Worm (Caenorhabditis elegans) whole organism, L2 larva: ENCODE data around the gene F55H2.5.

ENCODE experiments used
- C34F6.9 ChIP-seq: fragments of 150-350 bp; optimal IDR thresholded peaks from 2 replicates; lab custom pipeline; 2014; ENCODE audit warnings: missing biosample characterization, missing genetic modification characterization
- F13H6.1 ChIP-seq: sonication (generic microtip); optimal IDR thresholded peaks from 2 replicates; lab custom pipeline; 2016; ENCODE audit warnings: missing genetic modification characterization, missing compliant biosample characterization
- Y55F3AM.14 ChIP-seq: fragments of 200-800 bp; sonication (Bioruptor generic); optimal IDR thresholded peaks from 2 replicates; lab custom pipeline; 2018; ENCODE audit warnings: mild to moderate bottlenecking, missing genetic modification characterization, missing compliant biosample characterization
- ZK546.5 ChIP-seq: sonication (generic microtip); optimal IDR thresholded peaks from 2 replicates; lab custom pipeline; 2017; ENCODE audit warnings: missing biosample characterization, missing genetic modification characterization
- ama-1 ChIP-seq: fragments of 150-350 bp; optimal IDR thresholded peaks from 2 replicates; lab custom pipeline; 2018; ENCODE audit warnings: inconsistent platforms
- blmp-1 ChIP-seq: sonication (generic microtip); optimal IDR thresholded peaks from 2 replicates; lab custom pipeline; 2017; ENCODE audit warnings: missing genetic modification characterization, mild to moderate bottlenecking, missing compliant biosample characterization, antibody characterized with exemption, moderate library complexity; ENCODE audit not compliant: insufficient read depth
- ceh-16 ChIP-seq: fragments of 150-350 bp; optimal IDR thresholded peaks from 2 replicates; lab custom pipeline; 2014; ENCODE audit warnings: missing biosample characterization, missing genetic modification characterization
- crh-2 ChIP-seq: sonication (generic microtip); optimal IDR thresholded peaks from 2 replicates; lab custom pipeline; 2017; ENCODE audit warnings: missing biosample characterization, missing genetic modification characterization
- egl-27 ChIP-seq: sonication (generic microtip); optimal IDR thresholded peaks from 3 replicates; lab custom pipeline; 2017; ENCODE audit warnings: missing biosample characterization, missing genetic modification reagents, missing genetic modification characterization
- elt-1 ChIP-seq: fragments of 150-350 bp; optimal IDR thresholded peaks from 2 replicates; lab custom pipeline; 2014; ENCODE audit warnings: missing biosample characterization, missing genetic modification characterization
- elt-3 ChIP-seq: sonication (generic microtip); optimal IDR thresholded peaks from 2 replicates; lab custom pipeline; 2017; ENCODE audit warnings: missing biosample characterization, missing genetic modification characterization
- fos-1 ChIP-seq: fragments of 150-350 bp; optimal IDR thresholded peaks from 2 replicates; lab custom pipeline; 2014; ENCODE audit warnings: missing biosample characterization, missing genetic modification characterization
- gmeb-1 ChIP-seq: fragments of 150-350 bp; optimal IDR thresholded peaks from 2 replicates; lab custom pipeline; 2014; ENCODE audit warnings: missing biosample characterization, missing genetic modification characterization
- lin-11 ChIP-seq: fragments of 150-350 bp; sonication (generic microtip); optimal IDR thresholded peaks from 2 replicates; lab custom pipeline; 2014; ENCODE audit warnings: missing biosample characterization, missing genetic modification characterization, inconsistent platforms, mixed read lengths
- lin-13 ChIP-seq: fragments of 150-350 bp; optimal IDR thresholded peaks from 2 replicates; lab custom pipeline; 2014; ENCODE audit warnings: missing biosample characterization, missing genetic modification reagents, missing genetic modification characterization
- lsy-2 ChIP-seq, 2 experiments: fragments of 150-350 bp in 1 of 2; sonication (generic microtip) in 1 of 2; optimal IDR thresholded peaks; 2 replicates each; lab custom pipeline; 2014 to 2017; ENCODE audit warnings: missing biosample characterization in 2 of 2, missing genetic modification characterization in 2 of 2
- mbf-1 ChIP-seq: sonication (generic microtip); optimal IDR thresholded peaks from 2 replicates; lab custom pipeline; 2017; ENCODE audit warnings: missing biosample characterization, missing genetic modification characterization
- nhr-10 ChIP-seq: sonication (generic microtip); optimal IDR thresholded peaks from 2 replicates; lab custom pipeline; 2017; ENCODE audit warnings: missing biosample characterization, missing genetic modification characterization
- nhr-12 ChIP-seq: fragments of 150-350 bp; optimal IDR thresholded peaks from 2 replicates; lab custom pipeline; 2014; ENCODE audit warnings: missing biosample characterization, missing genetic modification characterization
- nhr-129 ChIP-seq: fragments of 150-350 bp; optimal IDR thresholded peaks from 2 replicates; lab custom pipeline; 2014; ENCODE audit warnings: missing biosample characterization, missing genetic modification characterization
- nhr-23 ChIP-seq: fragments of 150-350 bp; optimal IDR thresholded peaks from 2 replicates; lab custom pipeline; 2014; ENCODE audit warnings: missing biosample characterization, missing genetic modification reagents, missing genetic modification characterization
- nhr-25 ChIP-seq: fragments of 150-350 bp; sonication (generic microtip); optimal IDR thresholded peaks from 3 replicates; lab custom pipeline; 2014; ENCODE audit warnings: missing biosample characterization, missing genetic modification characterization
- skn-1 ChIP-seq: sonication (generic microtip); optimal IDR thresholded peaks from 2 replicates; lab custom pipeline; 2017; ENCODE audit warnings: missing biosample characterization, missing genetic modification characterization
- sma-3 ChIP-seq: sonication (generic microtip); optimal IDR thresholded peaks from 2 replicates; lab custom pipeline; 2016; ENCODE audit warnings: missing genetic modification reagents, missing genetic modification characterization, missing compliant biosample characterization
- sma-9 ChIP-seq, 2 experiments: fragments of 150-350 bp in 1 of 2; sonication (generic microtip) in 1 of 2; optimal IDR thresholded peaks; 2 replicates each; lab custom pipeline; 2014 to 2016; ENCODE audit warnings: missing genetic modification characterization in 2 of 2, mild to moderate bottlenecking in 1 of 2, missing biosample characterization in 1 of 2, missing compliant biosample characterization in 1 of 2, missing genetic modification reagents in 1 of 2, moderate library complexity in 1 of 2
- unc-39 ChIP-seq: fragments of 150-350 bp; optimal IDR thresholded peaks from 2 replicates; lab custom pipeline; 2014; ENCODE audit warnings: missing biosample characterization, missing genetic modification characterization
- unc-55 ChIP-seq: fragments of 150-350 bp; sonication (generic microtip); optimal IDR thresholded peaks from 3 replicates; lab custom pipeline; 2014; ENCODE audit warnings: missing biosample characterization, missing genetic modification reagents, missing genetic modification characterization
- unc-62 ChIP-seq: fragments of 150-350 bp; optimal IDR thresholded peaks from 2 replicates; lab custom pipeline; 2014; ENCODE audit warnings: missing biosample characterization, missing genetic modification reagents, missing genetic modification characterization
- zag-1 ChIP-seq: fragments of 150-350 bp; optimal IDR thresholded peaks from 2 replicates; lab custom pipeline; 2014; ENCODE audit warnings: missing biosample characterization, missing genetic modification characterization
- ztf-1 ChIP-seq: fragments of 200-800 bp; sonication (Bioruptor generic); conservative IDR thresholded peaks from 2 replicates; pipeline ENCODE4 v1.3.6; 2022; ENCODE audit warnings: missing genetic modification characterization, missing compliant biosample characterization
- ztf-11 ChIP-seq: sonication (generic microtip); optimal IDR thresholded peaks from 2 replicates; lab custom pipeline; 2017; ENCODE audit warnings: missing biosample characterization, missing genetic modification characterization
- ztf-4 ChIP-seq: fragments of 150-350 bp; optimal IDR thresholded peaks from 2 replicates; lab custom pipeline; 2014; ENCODE audit warnings: missing biosample characterization, missing genetic modification characterization

The F55H2.5 gene

DNA sequence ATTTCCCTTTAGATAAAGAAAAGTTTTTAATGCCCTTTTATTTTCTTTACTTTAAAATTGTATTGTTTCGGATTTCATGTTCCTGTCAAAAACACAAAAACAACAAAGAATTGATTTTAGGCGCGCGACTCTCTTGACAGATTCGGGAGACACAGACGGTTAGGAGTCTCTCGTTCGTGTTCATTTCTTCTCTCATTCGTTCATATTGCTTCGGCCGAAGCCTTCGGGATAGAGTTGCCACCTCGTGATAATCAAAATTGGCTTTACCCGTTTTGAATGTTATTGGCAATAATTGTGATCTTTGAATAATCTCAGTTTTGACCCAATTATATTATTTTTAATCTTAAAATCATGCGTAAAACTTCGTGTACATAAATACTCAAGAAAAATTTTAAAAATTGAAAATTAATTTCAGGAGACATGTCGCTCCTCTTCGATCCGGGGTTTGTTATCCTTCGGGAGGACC is at the start of gene F55H2.5:
TSS of gene F55H2.5 (plus strand) at position 416 of the 466 bp plus-strand sequence.
- no peak for TF ChIP-seq ztf-1 (GFP tag; lab: Robert Waterston, UW)
- TF ChIP-seq C34F6.9 (tag; lab: Kevin White, UChicago): peak; percentile 53
- TF ChIP-seq F13H6.1 (tag; lab: Kevin White, UChicago): no peak
- no peak for TF ChIP-seq Y55F3AM.14 (GFP tag; lab: Kevin White, UChicago)
- TF ChIP-seq egl-27 (tag; lab: Kevin White, UChicago): no peak
- no peak for TF ChIP-seq ZK546.5 (tag; lab: Kevin White, UChicago)
- TF ChIP-seq ceh-16 (tag; lab: Kevin White, UChicago): no peak
- TF ChIP-seq zag-1 (tag; lab: Kevin White, UChicago): no peak
- no peak for TF ChIP-seq nhr-23 (tag; lab: Kevin White, UChicago)
- no peak for TF ChIP-seq lin-11 (tag; lab: Kevin White, UChicago)
- no peak for TF ChIP-seq crh-2
- no peak for TF ChIP-seq elt-1
- no peak for TF ChIP-seq elt-3 (tag; lab: Kevin White, UChicago)
- no peak for TF ChIP-seq mbf-1
- TF ChIP-seq nhr-12: no peak
- TF ChIP-seq ztf-11: no peak
- TF ChIP-seq unc-55: peak; percentile 30
- no peak for TF ChIP-seq unc-39

DNA sequence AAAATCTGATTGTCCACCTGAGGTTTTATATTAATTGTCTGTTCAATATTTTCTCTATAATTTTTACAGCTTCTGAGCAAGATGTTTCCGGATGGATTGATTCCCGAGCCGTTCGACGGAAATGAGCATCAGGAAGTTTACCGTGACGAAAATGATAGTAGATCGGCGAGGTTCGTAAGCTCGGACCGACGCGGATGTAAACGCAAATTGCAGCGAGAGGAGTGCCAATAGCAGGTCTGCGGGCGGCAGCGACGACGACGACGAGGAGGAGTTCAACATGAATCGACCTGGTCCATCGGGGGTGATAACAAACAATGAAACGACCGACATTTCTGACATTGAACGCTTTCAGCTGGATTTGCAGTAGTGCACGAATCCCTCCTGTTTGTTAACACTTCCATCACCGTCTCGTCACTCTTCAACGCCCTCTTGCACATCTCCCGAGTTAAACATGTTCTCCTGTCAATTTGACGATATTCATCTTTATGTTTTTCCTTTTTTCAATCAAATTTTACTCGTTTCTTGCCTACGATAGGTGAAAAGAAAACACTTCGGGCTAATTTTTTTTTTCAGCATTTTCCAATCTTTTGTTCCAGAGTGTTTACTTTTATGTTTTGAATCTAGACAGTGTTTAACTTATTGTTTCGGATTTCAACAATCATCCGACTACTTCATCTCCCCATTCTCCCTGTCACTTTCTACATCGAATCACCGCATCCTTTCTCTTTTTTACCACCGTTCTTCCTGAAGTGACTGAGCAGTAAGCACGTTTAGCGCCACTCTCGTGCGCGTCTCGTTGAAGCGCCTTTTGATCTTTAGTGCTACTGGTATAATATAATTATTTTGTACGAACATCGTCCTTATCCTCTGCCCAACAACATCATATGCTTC is 49.1 kb upstream of the F55H2.5 start:
- TF ChIP-seq fos-1 (tag; lab: Kevin White, UChicago) (peak; percentile 2), blmp-1 (no peak)

DNA sequence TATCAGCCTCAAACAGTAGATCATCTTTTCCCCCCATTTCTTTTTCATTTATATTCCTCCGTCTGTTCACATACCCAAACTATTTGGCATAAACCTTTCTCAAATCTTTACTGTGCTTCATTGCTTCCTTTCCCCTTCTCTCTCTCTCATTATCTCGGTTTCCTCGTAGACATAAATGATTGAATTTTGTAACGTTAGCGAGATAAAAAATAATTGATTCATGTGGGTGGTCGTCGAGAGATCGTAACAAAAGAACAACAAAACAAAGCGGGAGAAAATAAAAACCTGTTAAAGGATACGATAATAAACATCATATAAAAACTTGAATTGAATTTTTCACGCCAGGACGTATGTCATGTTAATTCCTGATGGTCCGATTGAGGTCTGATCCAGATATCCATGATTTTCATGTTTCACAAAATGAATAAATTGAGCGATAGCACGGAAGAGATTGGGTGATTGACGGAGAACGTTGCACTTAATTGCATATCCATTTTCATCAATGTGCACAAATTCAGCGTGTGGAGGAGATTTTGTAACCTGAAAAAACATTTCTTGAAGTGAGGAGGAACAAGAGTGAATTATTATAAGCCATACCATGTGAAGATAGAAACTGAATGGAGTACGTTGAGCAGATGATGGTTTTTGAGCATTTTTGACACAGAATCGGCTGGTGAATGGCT is 48.3 kb upstream of the F55H2.5 start:
- TF ChIP-seq nhr-12 (no peak), ztf-4 (tag; lab: Kevin White, UChicago) (peak; percentile 6), crh-2 (peak; percentile 0), lsy-2 (tag; optimal IDR thresholded peaks at IDR 0.05; lab: Kevin White, UChicago) (peak in 1 of 2 experiments; percentile 0), nhr-129 (tag; lab: Kevin White, UChicago) (peak; percentile 28)

DNA sequence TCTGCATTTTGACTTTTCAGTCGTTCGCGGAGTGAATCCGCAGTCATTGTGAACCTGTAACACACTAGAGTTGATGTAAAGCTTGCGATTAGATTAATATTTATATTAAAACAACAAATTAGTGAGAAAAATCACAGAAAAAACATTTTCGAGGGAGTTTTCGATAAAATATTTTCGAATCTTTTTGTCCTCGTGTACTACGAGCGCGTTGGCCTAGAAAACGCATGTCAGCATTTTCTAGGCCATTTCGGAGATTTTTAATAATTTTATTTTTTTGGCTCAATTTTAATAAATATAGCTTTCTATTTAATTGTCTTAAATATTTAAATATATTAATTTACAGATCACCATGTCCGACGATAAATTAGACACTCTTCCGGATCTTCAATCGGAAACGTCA is 45.8 kb upstream of the F55H2.5 start, which contains the start of gene B0464.9:
TSS of gene B0464.9 (plus strand) at position 344 of the 400 bp plus-strand sequence.
- TF ChIP-seq gmeb-1 (tag; lab: Kevin White, UChicago) (peak; percentile 68), egl-27 (tag; lab: Kevin White, UChicago) (peak; percentile 28), ama-1 (lab: Kevin White, UChicago) (no peak), F13H6.1 (tag; lab: Kevin White, UChicago) (peak; percentile 40), sma-3 (GFP tag; lab: Kevin White, UChicago) (peak; percentile 66), skn-1 (tag; lab: Kevin White, UChicago) (no peak), lin-11 (tag; lab: Kevin White, UChicago) (no peak), nhr-25 (tag; lab: Kevin White, UChicago) (peak; percentile 26), sma-9 (GFP tag; optimal IDR thresholded peaks at IDR 0.05; lab: Kevin White, UChicago) (peak; percentile 61), sma-9 (tag; optimal IDR thresholded peaks at IDR 0.05; lab: Kevin White, UChicago) (no peak), nhr-10 (tag; lab: Kevin White, UChicago) (no peak), unc-55 (peak; percentile 74), lin-13 (GFP tag; lab: Kevin White, UChicago) (peak; percentile 13), crh-2 (peak; percentile 24), zag-1 (tag; lab: Kevin White, UChicago) (no peak), unc-62 (no peak), C34F6.9 (tag; lab: Kevin White, UChicago) (peak; percentile 89), lsy-2 (tag; optimal IDR thresholded peaks at IDR 0.05; lab: Kevin White, UChicago) (peak; percentile 57 to 82)
